Worm (Caenorhabditis elegans) whole organism, L4 larva: ENCODE results near the gene B0334.13.
A peak's percentile ranks its signal among the peaks of the same experiment; 100 is the strongest.

ENCODE experiments used
- F10B5.3 ChIP-seq: sonication (generic microtip); optimal IDR thresholded peaks from 2 replicates; lab custom pipeline; 2016; ENCODE audit warnings: mild to moderate bottlenecking, missing genetic modification characterization, missing compliant biosample characterization
- F37D6.2 ChIP-seq: sonication (generic microtip); optimal IDR thresholded peaks from 2 replicates; lab custom pipeline; 2016; ENCODE audit warnings: mild to moderate bottlenecking, missing genetic modification characterization, missing compliant biosample characterization
- F44E2.7 ChIP-seq: fragments of 200-800 bp; sonication (Bioruptor generic); IDR thresholded peaks from 2 replicates; pipeline ENCODE4 v2.1.2; 2022; ENCODE audit warnings: missing genetic modification characterization, missing compliant biosample characterization
- F49E8.2 ChIP-seq: sonication (generic microtip); optimal IDR thresholded peaks from 2 replicates; lab custom pipeline; 2016; ENCODE audit warnings: missing compliant biosample characterization, mild to moderate bottlenecking, missing genetic modification characterization, borderline replicate concordance
- R02D3.7 ChIP-seq: fragments of 150-350 bp; sonication (generic microtip); optimal IDR thresholded peaks from 3 replicates; lab custom pipeline; 2014; ENCODE audit warnings: missing biosample characterization, missing genetic modification characterization
- Y105C5A.15 ChIP-seq: fragments of 200-800 bp; sonication (Bioruptor generic); IDR thresholded peaks from 2 replicates; pipeline ENCODE4 v1.3.6; 2022; ENCODE audit warnings: missing genetic modification characterization, missing compliant biosample characterization
- Y75B8A.6 ChIP-seq: fragments of 200-800 bp; sonication (Bioruptor generic); IDR thresholded peaks from 2 replicates; pipeline ENCODE4 v1.3.6; 2022; ENCODE audit warnings: missing genetic modification reagents, missing genetic modification characterization, missing compliant biosample characterization
- aha-1 ChIP-seq: fragments of 150-350 bp; peaks from one replicate; lab custom pipeline; 2014; ENCODE audit warnings: missing biosample characterization, missing genetic modification characterization
- aly-2 ChIP-seq: sonication (generic microtip); optimal IDR thresholded peaks from 2 replicates; lab custom pipeline; 2018; ENCODE audit warnings: missing biosample characterization, missing genetic modification characterization
- attf-4 ChIP-seq: sonication (generic microtip); optimal IDR thresholded peaks from 3 replicates; lab custom pipeline; 2017; ENCODE audit warnings: missing biosample characterization, missing genetic modification characterization
- ceh-20 ChIP-seq: fragments of 200-800 bp; sonication (Bioruptor generic); IDR thresholded peaks from 2 replicates; pipeline ENCODE4 v1.3.6; 2022; ENCODE audit warnings: missing genetic modification reagents, missing genetic modification characterization, missing compliant biosample characterization
- ceh-28 ChIP-seq: fragments of 150-350 bp; optimal IDR thresholded peaks from 2 replicates; lab custom pipeline; 2014; ENCODE audit warnings: missing biosample characterization, missing genetic modification reagents, missing genetic modification characterization
- ceh-32 ChIP-seq: sonication (generic microtip); optimal IDR thresholded peaks from 2 replicates; lab custom pipeline; 2016; ENCODE audit warnings: mild to moderate bottlenecking, missing genetic modification characterization, missing compliant biosample characterization; ENCODE audit not compliant: poor library complexity
- ceh-62 ChIP-seq: sonication (generic microtip); optimal IDR thresholded peaks from 2 replicates; lab custom pipeline; 2017; ENCODE audit warnings: missing biosample characterization, missing genetic modification characterization
- ceh-82 ChIP-seq: sonication (generic microtip); optimal IDR thresholded peaks from 2 replicates; lab custom pipeline; 2017; ENCODE audit warnings: missing biosample characterization, missing genetic modification characterization
- ces-1 ChIP-seq: fragments of 150-350 bp; sonication (generic microtip); optimal IDR thresholded peaks from 4 replicates; lab custom pipeline; 2014; ENCODE audit warnings: missing biosample characterization, missing genetic modification reagents, missing genetic modification characterization
- cey-2 ChIP-seq: sonication (generic microtip); optimal IDR thresholded peaks from 3 replicates; lab custom pipeline; 2017; ENCODE audit warnings: missing genetic modification characterization, mild to moderate bottlenecking, missing compliant biosample characterization, antibody characterized with exemption, borderline replicate concordance; ENCODE audit not compliant: insufficient read depth
- fkh-10 ChIP-seq: fragments of 150-350 bp; optimal IDR thresholded peaks from 2 replicates; lab custom pipeline; 2014; ENCODE audit warnings: missing biosample characterization, missing genetic modification reagents, missing genetic modification characterization
- hmg-1.1 ChIP-seq: fragments of 200-800 bp; sonication (Bioruptor generic); IDR thresholded peaks from 2 replicates; pipeline ENCODE4 v1.3.6; 2022; ENCODE audit warnings: missing genetic modification reagents, missing genetic modification characterization, missing compliant biosample characterization
- jun-1 ChIP-seq: fragments of 150-350 bp; optimal IDR thresholded peaks from 2 replicates; lab custom pipeline; 2014; ENCODE audit warnings: missing biosample characterization, missing genetic modification reagents, missing genetic modification characterization
- lim-7 ChIP-seq: fragments of 200-800 bp; sonication (Bioruptor generic); IDR thresholded peaks from 2 replicates; pipeline ENCODE4 v1.3.6; 2022; ENCODE audit warnings: missing genetic modification characterization, missing compliant biosample characterization
- lin-1 ChIP-seq: fragments of 200-800 bp; sonication (Bioruptor generic); IDR thresholded peaks from 2 replicates; pipeline ENCODE4 v1.3.6; 2022; ENCODE audit warnings: missing genetic modification reagents, missing genetic modification characterization, missing compliant biosample characterization
- lin-15B ChIP-seq: fragments of 150-350 bp; sonication (generic microtip); optimal IDR thresholded peaks from 3 replicates; lab custom pipeline; 2014; ENCODE audit warnings: missing biosample characterization, missing genetic modification characterization
- lin-29 ChIP-seq: fragments of 200-800 bp; sonication (Bioruptor generic); IDR thresholded peaks from 2 replicates; pipeline ENCODE4 v1.3.6; 2022; ENCODE audit warnings: missing genetic modification reagents, missing genetic modification characterization, missing compliant biosample characterization
- lin-39 ChIP-seq: fragments of 150-350 bp; optimal IDR thresholded peaks from 2 replicates; lab custom pipeline; 2014; ENCODE audit warnings: missing biosample characterization, missing genetic modification reagents, missing genetic modification characterization
- lir-3 ChIP-seq: sonication (generic microtip); optimal IDR thresholded peaks from 2 replicates; lab custom pipeline; 2016; ENCODE audit warnings: mild to moderate bottlenecking, missing genetic modification characterization, missing compliant biosample characterization
- nhr-10 ChIP-seq: fragments of 150-350 bp; optimal IDR thresholded peaks from 2 replicates; lab custom pipeline; 2014; ENCODE audit warnings: missing biosample characterization, missing genetic modification characterization
- nhr-102 ChIP-seq: sonication (generic microtip); optimal IDR thresholded peaks from 2 replicates; lab custom pipeline; 2016; ENCODE audit warnings: mild to moderate bottlenecking, missing genetic modification characterization, moderate library complexity, missing compliant biosample characterization
- nhr-25 ChIP-seq: sonication (generic microtip); optimal IDR thresholded peaks from 2 replicates; lab custom pipeline; 2017; ENCODE audit warnings: missing genetic modification characterization, mild to moderate bottlenecking, missing compliant biosample characterization, antibody characterized with exemption, moderate library complexity, borderline replicate concordance; ENCODE audit not compliant: insufficient read depth
- nhr-28 ChIP-seq: fragments of 150-350 bp; optimal IDR thresholded peaks from 2 replicates; lab custom pipeline; 2014; ENCODE audit warnings: missing biosample characterization, missing genetic modification characterization
- nhr-6 ChIP-seq: fragments of 150-350 bp; optimal IDR thresholded peaks from 2 replicates; lab custom pipeline; 2014; ENCODE audit warnings: missing biosample characterization, missing genetic modification characterization
- skn-1 ChIP-seq: fragments of 150-350 bp; optimal IDR thresholded peaks from 2 replicates; lab custom pipeline; 2014; ENCODE audit warnings: missing biosample characterization, missing genetic modification characterization
- unc-39 ChIP-seq: sonication (generic microtip); optimal IDR thresholded peaks from 2 replicates; lab custom pipeline; 2017; ENCODE audit warnings: missing biosample characterization, missing genetic modification characterization
- unc-62 ChIP-seq, 3 experiments: fragments of 150-350 bp in 1 of 3; sonication (generic microtip); optimal IDR thresholded peaks in 2 of 3; peaks in 1 of 3; 1 replicate in 1 of 3; 2 replicates in 2 of 3; lab custom pipeline; 2014 to 2017; ENCODE audit warnings: missing biosample characterization in 3 of 3, missing genetic modification characterization in 3 of 3, missing genetic modification reagents in 3 of 3, missing genotype in 1 of 3
- zag-1 ChIP-seq: fragments of 150-350 bp; optimal IDR thresholded peaks from 2 replicates; lab custom pipeline; 2014; ENCODE audit warnings: missing biosample characterization, missing genetic modification characterization
- zfp-2 ChIP-seq: sonication (generic microtip); optimal IDR thresholded peaks from 2 replicates; lab custom pipeline; 2016; ENCODE audit warnings: mild to moderate bottlenecking, missing genetic modification characterization, missing compliant biosample characterization

Gene B0334.13

DNA sequence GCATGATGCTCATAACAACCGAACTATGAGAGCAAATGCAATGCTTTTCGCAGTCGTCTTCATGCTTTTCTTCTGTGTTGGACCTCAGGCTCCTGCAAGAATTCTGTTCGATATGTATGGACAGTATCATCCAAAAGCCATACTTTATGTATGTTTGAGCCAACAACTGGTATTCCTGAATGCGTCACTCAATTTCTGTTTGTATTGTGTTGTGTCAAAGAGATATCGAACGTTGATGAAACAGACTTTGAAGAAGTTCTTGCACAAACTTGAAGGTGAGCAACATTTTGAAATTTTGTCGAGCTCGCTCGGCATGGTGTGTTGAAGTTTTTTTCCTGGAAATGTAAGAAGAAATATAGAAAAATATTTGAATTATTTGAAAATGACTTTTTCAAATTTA lies 24.8 kb downstream of the B0334.13 start:
- TF ChIP-seq aly-2 (tag; lab: Kevin White, UChicago) (no peak), ceh-82 (tag; lab: Kevin White, UChicago) (no peak), lim-7 (GFP tag; lab: Robert Waterston, UW) (no peak), F37D6.2 (tag; lab: Kevin White, UChicago) (no peak), ceh-28 (no peak), F10B5.3 (tag; lab: Kevin White, UChicago) (no peak), unc-62 (GFP tag; optimal IDR thresholded peaks at IDR 0.05 in 1 of 2; lab: Kevin White, UChicago) (peak in 1 of 2 experiments; percentile 74), unc-62 (tag; optimal IDR thresholded peaks at IDR 0.05; lab: Kevin White, UChicago) (no peak), aha-1 (tag; lab: Kevin White, UChicago) (peak; percentile 59), cey-2 (tag; lab: Kevin White, UChicago) (no peak), nhr-102 (tag; lab: Kevin White, UChicago) (no peak), zag-1 (tag; lab: Kevin White, UChicago) (no peak), ceh-20 (GFP tag; lab: Robert Waterston, UW) (no peak), F44E2.7 (GFP tag; lab: Robert Waterston, UW) (no peak), hmg-1.1 (GFP tag; lab: Robert Waterston, UW) (no peak), Y75B8A.6 (GFP tag; lab: Robert Waterston, UW) (no peak)

DNA sequence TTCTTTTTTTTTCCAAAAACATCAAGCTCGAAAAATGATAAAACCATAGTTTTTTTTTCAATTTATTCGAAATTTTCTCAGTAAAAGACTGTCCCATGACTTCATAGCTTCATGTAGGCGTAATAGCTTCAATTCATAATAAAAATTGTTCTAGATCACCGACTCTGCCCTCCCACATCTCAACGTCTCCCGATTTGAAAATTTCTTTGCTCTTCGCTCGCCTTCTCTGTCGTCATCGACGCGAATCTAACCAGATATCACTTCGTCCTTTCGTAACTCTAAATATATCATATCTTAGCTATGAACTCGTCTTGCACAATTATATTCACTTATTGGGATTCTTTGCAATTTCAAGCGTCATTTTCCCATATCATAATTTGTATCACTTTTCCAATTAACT lies 26.7 kb downstream of the B0334.13 start, which contains the start of gene srh-44:
srh-44 (plus strand) TSS at position 301 of the 400 bp plus-strand sequence.
- TF ChIP-seq nhr-28 (tag; lab: Kevin White, UChicago) (no peak), ceh-32 (tag; lab: Kevin White, UChicago) (no peak), F37D6.2 (tag; lab: Kevin White, UChicago) (no peak), F49E8.2 (tag; lab: Kevin White, UChicago) (no peak)
- TF ChIP-seq, all 104 proteins: peak for 0

DNA sequence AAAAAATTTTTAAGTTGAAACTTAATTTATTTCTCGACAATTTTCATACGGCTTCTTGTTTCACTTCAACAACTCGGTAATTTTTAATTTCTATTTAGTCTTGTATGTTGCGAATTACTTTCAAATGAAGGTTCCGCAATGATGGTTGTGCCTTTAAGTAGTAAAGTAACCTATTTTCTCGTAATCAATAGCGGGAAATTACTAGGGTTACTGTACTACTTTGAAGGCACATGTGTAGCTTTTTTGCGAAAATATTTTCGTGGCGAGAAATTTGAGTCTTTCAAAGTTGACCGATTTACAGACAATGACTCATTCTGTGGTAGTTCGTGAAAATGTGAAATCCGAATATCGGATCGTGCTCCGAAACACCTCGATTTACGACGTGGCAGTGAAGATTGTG lies 30.1 kb downstream of the B0334.13 start, which contains the start of gene B0334.10:
B0334.10 (plus strand) TSS at position 301 of the 400 bp plus-strand sequence.
- TF ChIP-seq jun-1 (tag; lab: Kevin White, UChicago) (no peak), lin-15B (tag; lab: Kevin White, UChicago) (no peak), lin-29 (GFP tag; lab: Robert Waterston, UW) (no peak), lin-1 (no peak), ceh-62 (tag; lab: Kevin White, UChicago) (no peak), cey-2 (tag; lab: Kevin White, UChicago) (no peak), Y105C5A.15 (GFP tag; lab: Robert Waterston, UW) (no peak)
- TF ChIP-seq, all 104 proteins: peak for 0

DNA sequence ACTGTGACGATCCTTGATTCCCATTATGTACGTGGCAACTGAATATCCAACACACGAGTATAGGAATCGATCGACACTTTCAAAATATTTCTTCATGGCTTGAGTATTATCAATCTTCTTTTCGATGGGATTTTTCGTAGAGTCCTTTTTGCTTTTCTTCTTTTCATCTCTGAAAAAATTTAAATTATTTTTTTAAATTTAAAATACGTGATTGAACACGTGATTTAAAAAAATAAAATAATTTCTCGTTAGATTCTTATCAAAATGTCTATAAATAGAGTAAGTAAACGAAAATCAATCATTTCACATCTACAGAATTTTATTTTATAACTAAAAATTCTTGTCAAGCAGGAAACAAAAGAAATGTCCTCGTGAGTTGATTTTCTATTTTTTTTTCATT lies 33.2 kb downstream of the B0334.13 start, which contains the start of gene Y62F5A.10:
Y62F5A.10 (plus strand) TSS at position 301 of the 400 bp plus-strand sequence.
- TF ChIP-seq cey-2 (tag; lab: Kevin White, UChicago) (no peak), ces-1 (GFP tag; lab: Kevin White, UChicago) (no peak), nhr-6 (tag; lab: Kevin White, UChicago) (no peak), nhr-10 (tag; lab: Kevin White, UChicago) (no peak), unc-39 (tag; lab: Kevin White, UChicago) (no peak), R02D3.7 (tag; lab: Kevin White, UChicago) (no peak), attf-4 (tag; lab: Kevin White, UChicago) (no peak), ceh-62 (tag; lab: Kevin White, UChicago) (no peak), zfp-2 (tag; lab: Kevin White, UChicago) (no peak), lin-39 (no peak)

DNA sequence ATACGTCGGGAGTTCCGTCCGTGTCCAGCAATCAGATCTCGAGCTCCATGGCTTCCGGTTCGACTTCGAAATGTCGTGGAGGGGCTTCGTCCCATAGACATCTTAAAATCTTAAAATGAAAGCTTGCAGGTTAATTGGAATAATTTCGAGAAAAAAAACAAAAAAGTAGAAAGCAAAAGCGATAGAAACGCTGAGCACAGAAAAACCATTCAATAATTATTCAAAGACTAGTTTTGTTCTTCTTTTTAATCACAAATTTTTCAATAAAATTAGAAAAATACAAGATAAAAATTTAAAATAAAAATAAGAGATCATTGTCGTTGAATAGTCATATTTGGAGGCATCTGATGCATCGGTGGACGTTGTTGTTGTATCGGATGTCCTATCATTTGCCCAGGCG lies 38.9 kb downstream of the B0334.13 start, which contains the start of gene age-1:
age-1 (minus strand) TSS at position 101 of the 400 bp plus-strand sequence.
- TF ChIP-seq fkh-10 (GFP tag; lab: Kevin White, UChicago): no peak
- no peak for TF ChIP-seq lir-3 (tag; lab: Kevin White, UChicago)
- no peak for TF ChIP-seq skn-1
- TF ChIP-seq nhr-25 (tag; lab: Kevin White, UChicago): no peak
- TF ChIP-seq, all 104 proteins: peak for 0
